Fruit fly (Drosophila melanogaster): ENCODE data around the gene CG14443.

CG14443 gene

dm6 chrX:6633659-6634058 lies at the start of gene CG14443:
Gene CG14443 (plus strand): TSS chrX:6633959.
- no peak for TF ChIP-seq CG11617 (GFP tag; optimal IDR thresholded peaks at IDR 0.05)

DNA sequence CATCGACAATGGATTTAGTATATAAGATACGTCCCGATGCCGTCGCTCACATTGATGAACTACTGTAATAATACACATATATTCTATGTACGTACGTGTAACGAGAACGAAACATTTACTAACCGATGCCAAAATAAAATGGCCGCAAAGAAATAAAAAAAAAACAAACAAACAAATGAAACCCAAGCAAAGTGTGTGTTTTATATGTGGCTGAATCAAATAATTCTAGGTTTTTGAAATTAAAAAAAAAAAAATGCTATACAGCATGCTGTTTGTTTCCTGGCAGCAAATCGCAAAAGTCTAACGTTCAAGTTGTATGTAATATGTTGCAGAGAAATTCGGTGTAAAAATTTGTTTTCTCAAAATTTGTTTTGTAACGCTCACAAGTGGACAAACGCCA lies 44.8 kb upstream of the CG14443 start, which contains the start of gene CG17717:
TSS of gene CG17717 (plus strand) at position 301 of the 400 bp plus-strand sequence.
- no peak for TF ChIP-seq cnc (optimal IDR thresholded peaks at IDR 0.05)
- no peak for TF ChIP-seq Mnt (GFP tag; optimal IDR thresholded peaks at IDR 0.05)
- TF ChIP-seq CG11617 (GFP tag; optimal IDR thresholded peaks at IDR 0.05): no peak
- no peak for TF ChIP-seq tj (GFP tag; optimal IDR thresholded peaks at IDR 0.05)
- no peak for TF ChIP-seq Clk (GFP tag; optimal IDR thresholded peaks at IDR 0.05)
- no peak for TF ChIP-seq pad (GFP tag; optimal IDR thresholded peaks at IDR 0.05)
- no peak for TF ChIP-seq kay (GFP tag; ENCODE audit: borderline replicate concordance)
- TF ChIP-seq bab1 (GFP tag; optimal IDR thresholded peaks at IDR 0.05): no peak
- no peak for TF ChIP-seq toe (GFP tag; optimal IDR thresholded peaks at IDR 0.05)
- no peak for TF ChIP-seq CG5204 (GFP tag; optimal IDR thresholded peaks at IDR 0.05)
- no peak for TF ChIP-seq Crg-1 (GFP tag; optimal IDR thresholded peaks at IDR 0.05)

DNA sequence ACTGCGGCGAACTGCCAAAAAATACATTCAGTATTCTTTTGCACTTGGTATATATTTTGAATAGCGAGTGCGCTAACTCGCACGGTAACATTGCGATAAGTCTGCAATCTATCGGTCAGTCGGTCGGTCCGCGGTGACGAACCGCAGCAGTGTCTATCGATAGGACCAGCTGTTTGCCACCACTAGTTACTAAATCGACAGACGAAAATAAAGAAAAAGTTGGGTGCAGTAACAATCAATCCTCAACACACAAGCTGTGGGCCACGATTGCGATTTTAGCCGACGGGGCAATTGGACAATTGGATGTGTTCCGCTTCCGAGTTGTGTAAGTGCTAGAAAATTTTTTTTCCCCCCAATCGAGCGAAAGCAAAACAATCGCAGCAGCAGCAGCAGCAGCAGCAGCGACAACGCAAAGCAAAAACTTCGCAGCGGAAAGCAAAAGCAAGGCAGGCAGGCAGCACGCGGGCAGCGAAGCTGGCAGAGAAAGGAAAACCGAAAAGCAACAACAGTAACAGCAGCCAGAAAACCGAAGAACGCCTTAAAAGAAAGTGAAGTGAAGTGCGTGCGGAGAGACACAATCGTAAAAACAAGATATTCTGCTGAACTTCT lies 43.0 kb upstream of the CG14443 start, which contains the start of gene Pat1:
TSS of gene Pat1 (plus strand) at position 96 of the 609 bp plus-strand sequence.
- TF ChIP-seq CG5204 (GFP tag; optimal IDR thresholded peaks at IDR 0.05): no peak
- TF ChIP-seq Crg-1 (GFP tag; optimal IDR thresholded peaks at IDR 0.05): no peak
- TF ChIP-seq Mnt (GFP tag; optimal IDR thresholded peaks at IDR 0.05): peak; percentile 24
- no peak for TF ChIP-seq CG33017 (tag; optimal IDR thresholded peaks at IDR 0.05)
- peak; percentile 1 for TF ChIP-seq CG11617 (GFP tag; optimal IDR thresholded peaks at IDR 0.05)
- no peak for TF ChIP-seq Clk (GFP tag; optimal IDR thresholded peaks at IDR 0.05)
- TF ChIP-seq Hr96 (GFP tag; optimal IDR thresholded peaks at IDR 0.05): no peak
- no peak for TF ChIP-seq ovo (GFP tag; optimal IDR thresholded peaks at IDR 0.05)
- TF ChIP-seq toe (GFP tag; optimal IDR thresholded peaks at IDR 0.05): no peak
- TF ChIP-seq kay (GFP tag; ENCODE audit: borderline replicate concordance): no peak
- TF ChIP-seq tj (GFP tag; optimal IDR thresholded peaks at IDR 0.05): no peak
- peak; percentile 8 for TF ChIP-seq CG14711 (tag; optimal IDR thresholded peaks at IDR 0.05)
- no peak for TF ChIP-seq cnc (optimal IDR thresholded peaks at IDR 0.05)
- TF ChIP-seq cic (GFP tag; optimal IDR thresholded peaks at IDR 0.05): no peak
- no peak for TF ChIP-seq pad (GFP tag; optimal IDR thresholded peaks at IDR 0.05)
- no peak for TF ChIP-seq CG1620 (GFP tag; optimal IDR thresholded peaks at IDR 0.05)
- no peak for TF ChIP-seq CG12768 (GFP tag; optimal IDR thresholded peaks at IDR 0.05)
- TF ChIP-seq bab1 (GFP tag; optimal IDR thresholded peaks at IDR 0.05): peak; percentile 73
- TF ChIP-seq CG7045 (GFP tag; optimal IDR thresholded peaks at IDR 0.05): no peak
- peak; percentile 17 for TF ChIP-seq CG7101 (tag; optimal IDR thresholded peaks at IDR 0.05)

- TF ChIP-seq CG7045 (GFP tag; optimal IDR thresholded peaks at IDR 0.05): peak; percentile 37
- TF ChIP-seq CG11617 (GFP tag; optimal IDR thresholded peaks at IDR 0.05): peak; percentile 58
- TF ChIP-seq tj (GFP tag; optimal IDR thresholded peaks at IDR 0.05): peak; percentile 42
- no peak for TF ChIP-seq cic (GFP tag; optimal IDR thresholded peaks at IDR 0.05)
- peak; percentile 65 for TF ChIP-seq pad (GFP tag; optimal IDR thresholded peaks at IDR 0.05)
- TF ChIP-seq CG7101 (tag; optimal IDR thresholded peaks at IDR 0.05): peak; percentile 84
- peak; percentile 42 for TF ChIP-seq CG14711 (tag; optimal IDR thresholded peaks at IDR 0.05)
- TF ChIP-seq CG33017 (tag; optimal IDR thresholded peaks at IDR 0.05): peak; percentile 53
- TF ChIP-seq CG5204 (GFP tag; optimal IDR thresholded peaks at IDR 0.05): no peak
- no peak for TF ChIP-seq Hr96 (GFP tag; optimal IDR thresholded peaks at IDR 0.05)
- peak; percentile 65 for TF ChIP-seq Crg-1 (GFP tag; optimal IDR thresholded peaks at IDR 0.05)
- TF ChIP-seq bab1 (GFP tag; optimal IDR thresholded peaks at IDR 0.05): no peak
- TF ChIP-seq CG12768 (GFP tag; optimal IDR thresholded peaks at IDR 0.05): peak; percentile 51
- peak; percentile 49 for TF ChIP-seq kay (GFP tag; ENCODE audit: borderline replicate concordance)
- TF ChIP-seq Clk (GFP tag; optimal IDR thresholded peaks at IDR 0.05): peak; percentile 17
- TF ChIP-seq cnc (optimal IDR thresholded peaks at IDR 0.05): no peak
- peak; percentile 64 for TF ChIP-seq ovo (GFP tag; optimal IDR thresholded peaks at IDR 0.05)
Measured at dm6 chrX:6592093-6592492, 41.7 kb upstream of the CG14443 start.

- TF ChIP-seq toe (GFP tag; optimal IDR thresholded peaks at IDR 0.05) (no peak), pad (GFP tag; optimal IDR thresholded peaks at IDR 0.05) (no peak)
Measured at dm6 chrX:6592745-6593144, 41.0 kb upstream of the CG14443 start.

dm6 chrX:6596788-6597187 lies 37.0 kb upstream of the CG14443 start, which contains the start of gene APC7:
Gene APC7 (plus strand): TSS chrX:6597088.
- TF ChIP-seq CG11617 (GFP tag; optimal IDR thresholded peaks at IDR 0.05): no peak
- TF ChIP-seq CG33017 (tag; optimal IDR thresholded peaks at IDR 0.05): no peak
- no peak for TF ChIP-seq cnc (optimal IDR thresholded peaks at IDR 0.05)
- TF ChIP-seq bab1 (GFP tag; optimal IDR thresholded peaks at IDR 0.05): no peak
- no peak for TF ChIP-seq CG7045 (GFP tag; optimal IDR thresholded peaks at IDR 0.05)
- no peak for TF ChIP-seq CG7101 (tag; optimal IDR thresholded peaks at IDR 0.05)
- TF ChIP-seq cic (GFP tag; optimal IDR thresholded peaks at IDR 0.05): no peak
- no peak for TF ChIP-seq pad (GFP tag; optimal IDR thresholded peaks at IDR 0.05)
- TF ChIP-seq Hr96 (GFP tag; optimal IDR thresholded peaks at IDR 0.05): no peak
- TF ChIP-seq Crg-1 (GFP tag; optimal IDR thresholded peaks at IDR 0.05): no peak
- no peak for TF ChIP-seq toe (GFP tag; optimal IDR thresholded peaks at IDR 0.05)
- no peak for TF ChIP-seq CG5204 (GFP tag; optimal IDR thresholded peaks at IDR 0.05)
- TF ChIP-seq CG14711 (tag; optimal IDR thresholded peaks at IDR 0.05): no peak
- no peak for TF ChIP-seq Mnt (GFP tag; optimal IDR thresholded peaks at IDR 0.05)
- no peak for TF ChIP-seq Clk (GFP tag; optimal IDR thresholded peaks at IDR 0.05)
- TF ChIP-seq kay (GFP tag; ENCODE audit: borderline replicate concordance): no peak
- TF ChIP-seq ovo (GFP tag; optimal IDR thresholded peaks at IDR 0.05): no peak
- TF ChIP-seq CG1620 (GFP tag; optimal IDR thresholded peaks at IDR 0.05): no peak
- TF ChIP-seq CG12768 (GFP tag; optimal IDR thresholded peaks at IDR 0.05): no peak
- no peak for TF ChIP-seq tj (GFP tag; optimal IDR thresholded peaks at IDR 0.05)

All from whole organism, adult.